Worm (Caenorhabditis elegans) whole organism, mixed stage, embryonic: ENCODE data around the gene nhr-251.

ENCODE experiments used
- M03D4.4 ChIP-seq: sonication (generic microtip); optimal IDR thresholded peaks from 2 replicates; lab custom pipeline; 2017; ENCODE audit warnings: mild to moderate bottlenecking, missing genetic modification characterization, missing compliant biosample characterization
- bed-3 ChIP-seq: fragments of 200-800 bp; sonication (Bioruptor generic); optimal IDR thresholded peaks from 3 replicates; lab custom pipeline; 2018; ENCODE audit warnings: mild to moderate bottlenecking, missing genetic modification characterization, moderate library complexity, missing compliant biosample characterization
- blmp-1 ChIP-seq: fragments of 150-350 bp; optimal IDR thresholded peaks from 2 replicates; lab custom pipeline; 2014; ENCODE audit warnings: missing biosample characterization, missing genetic modification characterization
- ceh-39 ChIP-seq: fragments of 150-350 bp; optimal IDR thresholded peaks from 2 replicates; lab custom pipeline; 2014; ENCODE audit warnings: missing biosample characterization, missing genetic modification characterization
- ceh-43 ChIP-seq: fragments of 200-800 bp; sonication (Bioruptor generic); optimal IDR thresholded peaks from 2 replicates; lab custom pipeline; 2018; ENCODE audit warnings: mild to moderate bottlenecking, missing genetic modification characterization, moderate library complexity, missing compliant biosample characterization
- ces-1 ChIP-seq: fragments of 150-350 bp; optimal IDR thresholded peaks from 2 replicates; lab custom pipeline; 2014; ENCODE audit warnings: missing biosample characterization, missing genetic modification reagents, missing genetic modification characterization
- cnd-1 ChIP-seq: fragments of 200-800 bp; sonication (Bioruptor generic); optimal IDR thresholded peaks from 2 replicates; lab custom pipeline; 2018; ENCODE audit warnings: mild to moderate bottlenecking, missing genetic modification characterization, missing compliant biosample characterization
- drap-1 ChIP-seq: fragments of 200-800 bp; sonication (Bioruptor generic); optimal IDR thresholded peaks from 3 replicates; lab custom pipeline; 2018; ENCODE audit warnings: mild to moderate bottlenecking, missing genetic modification characterization, missing compliant biosample characterization
- elt-1 ChIP-seq: sonication (generic microtip); optimal IDR thresholded peaks from 2 replicates; lab custom pipeline; 2017; ENCODE audit warnings: missing genetic modification characterization, mild to moderate bottlenecking, missing compliant biosample characterization, antibody characterized with exemption, moderate library complexity, borderline replicate concordance; ENCODE audit not compliant: insufficient read depth
- elt-3 ChIP-seq: fragments of 150-350 bp; optimal IDR thresholded peaks from 2 replicates; lab custom pipeline; 2014; ENCODE audit warnings: missing biosample characterization, missing genetic modification characterization
- ham-2 ChIP-seq: fragments of 200-800 bp; sonication (Bioruptor generic); optimal IDR thresholded peaks from 2 replicates; lab custom pipeline; 2018; ENCODE audit warnings: mild to moderate bottlenecking, missing genetic modification characterization, missing compliant biosample characterization
- hlh-1 ChIP-seq: fragments of 150-350 bp; optimal IDR thresholded peaks from 2 replicates; lab custom pipeline; 2014; ENCODE audit warnings: missing biosample characterization, missing genetic modification reagents, missing genetic modification characterization
- lin-13 ChIP-seq: fragments of 150-350 bp; optimal IDR thresholded peaks from 2 replicates; lab custom pipeline; 2014; ENCODE audit warnings: missing biosample characterization, missing genetic modification characterization
- lin-32 ChIP-seq: fragments of 200-800 bp; sonication (Bioruptor generic); optimal IDR thresholded peaks from 2 replicates; lab custom pipeline; 2018; ENCODE audit warnings: mild to moderate bottlenecking, missing genetic modification characterization, missing compliant biosample characterization
- lsy-2 ChIP-seq: fragments of 150-350 bp; optimal IDR thresholded peaks from 2 replicates; lab custom pipeline; 2014; ENCODE audit warnings: missing biosample characterization, missing genetic modification characterization
- mab-5 ChIP-seq: fragments of 150-350 bp; optimal IDR thresholded peaks from 2 replicates; lab custom pipeline; 2014; ENCODE audit warnings: missing biosample characterization, missing genetic modification characterization
- mep-1 ChIP-seq: fragments of 150-350 bp; optimal IDR thresholded peaks from 2 replicates; lab custom pipeline; 2017; ENCODE audit warnings: missing biosample characterization, missing genetic modification reagents, missing genetic modification characterization, inconsistent platforms
- mls-2 ChIP-seq: sonication (generic microtip); optimal IDR thresholded peaks from 2 replicates; lab custom pipeline; 2016; ENCODE audit warnings: mild to moderate bottlenecking, missing genetic modification characterization, moderate library complexity, missing compliant biosample characterization
- nhr-12 ChIP-seq: fragments of 150-350 bp; optimal IDR thresholded peaks from 2 replicates; lab custom pipeline; 2014; ENCODE audit warnings: missing biosample characterization, missing genetic modification characterization
- nhr-2 ChIP-seq: fragments of 150-350 bp; optimal IDR thresholded peaks from 2 replicates; lab custom pipeline; 2014; ENCODE audit warnings: missing biosample characterization, missing genetic modification characterization
- nhr-237 ChIP-seq: fragments of 150-350 bp; optimal IDR thresholded peaks from 2 replicates; lab custom pipeline; 2014; ENCODE audit warnings: missing biosample characterization, missing genetic modification characterization
- nhr-28 ChIP-seq: fragments of 150-350 bp; optimal IDR thresholded peaks from 2 replicates; lab custom pipeline; 2014; ENCODE audit warnings: missing biosample characterization, missing genetic modification characterization
- pha-4 ChIP-seq: fragments of 150-350 bp; optimal IDR thresholded peaks from 2 replicates; lab custom pipeline; 2018; ENCODE audit warnings: missing biosample characterization, missing genetic modification reagents, missing genetic modification characterization
- sem-2 ChIP-seq: fragments of 200-800 bp; sonication (Bioruptor generic); optimal IDR thresholded peaks from 2 replicates; lab custom pipeline; 2018; ENCODE audit warnings: mild to moderate bottlenecking, missing genetic modification characterization, missing compliant biosample characterization
- snpc-4 ChIP-seq: fragments of 150-350 bp; optimal IDR thresholded peaks from 2 replicates; lab custom pipeline; 2014; ENCODE audit warnings: missing biosample characterization, missing genetic modification characterization
- sptf-1 ChIP-seq: sonication (generic microtip); optimal IDR thresholded peaks from 2 replicates; lab custom pipeline; 2017; ENCODE audit warnings: mild to moderate bottlenecking, missing genetic modification characterization, moderate library complexity, missing compliant biosample characterization
- tbx-8 ChIP-seq: fragments of 200-800 bp; sonication (Bioruptor generic); optimal IDR thresholded peaks from 2 replicates; lab custom pipeline; 2018; ENCODE audit warnings: mild to moderate bottlenecking, missing genetic modification characterization, moderate library complexity, missing compliant biosample characterization
- unc-39 ChIP-seq: fragments of 150-350 bp; optimal IDR thresholded peaks from 2 replicates; lab custom pipeline; 2014; ENCODE audit warnings: missing biosample characterization, missing genetic modification characterization
- zip-8 ChIP-seq: fragments of 150-350 bp; optimal IDR thresholded peaks from 2 replicates; lab custom pipeline; 2014; ENCODE audit warnings: missing biosample characterization, missing genetic modification characterization
- ztf-11 ChIP-seq: fragments of 150-350 bp; optimal IDR thresholded peaks from 2 replicates; lab custom pipeline; 2014; ENCODE audit warnings: missing biosample characterization, missing genetic modification characterization

Gene nhr-251

ce11 chrV:585472-585871 lies 14.9 kb upstream of the nhr-251 start, which contains the start of gene K06H6.2:
K06H6.2 (plus strand) TSS chrV:585772.
- TF ChIP-seq lin-13 (tag; lab: Kevin White, UChicago) (no peak), elt-1 (tag; lab: Kevin White, UChicago) (peak; percentile 72), ztf-11 (tag; lab: Kevin White, UChicago) (no peak), sptf-1 (tag; lab: Kevin White, UChicago) (no peak)

ce11 chrV:587818-588217 lies 12.5 kb upstream of the nhr-251 start, which contains the start of gene K06H6.1:
K06H6.1 (plus strand) TSS chrV:588118.
- TF ChIP-seq cnd-1 (tag; lab: Kevin White, UChicago) (no peak), pha-4 (tag; lab: Kevin White, UChicago) (no peak), ces-1 (GFP tag; lab: Kevin White, UChicago) (no peak), ceh-43 (GFP tag; lab: Kevin White, UChicago) (no peak), ztf-11 (tag; lab: Kevin White, UChicago) (no peak), lin-32 (GFP tag; lab: Kevin White, UChicago) (no peak), M03D4.4 (tag; lab: Kevin White, UChicago) (no peak), hlh-1 (tag; lab: Kevin White, UChicago) (no peak), tbx-8 (GFP tag; lab: Kevin White, UChicago) (no peak), elt-3 (tag; lab: Kevin White, UChicago) (no peak), mls-2 (tag; lab: Kevin White, UChicago) (no peak), ceh-39 (no peak), lsy-2 (tag; lab: Kevin White, UChicago) (no peak), unc-39 (no peak), blmp-1 (tag; lab: Kevin White, UChicago) (no peak), nhr-237 (tag; lab: Kevin White, UChicago) (no peak), nhr-28 (no peak), mab-5 (tag; lab: Kevin White, UChicago) (no peak)

- TF ChIP-seq elt-3 (tag; lab: Kevin White, UChicago), result no peak
- no peak for TF ChIP-seq elt-1 (tag; lab: Kevin White, UChicago)
- no peak for TF ChIP-seq mab-5 (tag; lab: Kevin White, UChicago)
- TF ChIP-seq nhr-237 (tag; lab: Kevin White, UChicago), result no peak
- no peak for TF ChIP-seq ztf-11 (tag; lab: Kevin White, UChicago)
- TF ChIP-seq ces-1 (GFP tag; lab: Kevin White, UChicago), result no peak
- no peak for TF ChIP-seq snpc-4 (tag; lab: Kevin White, UChicago)
- TF ChIP-seq nhr-2 (tag; lab: Kevin White, UChicago), result no peak
- TF ChIP-seq lin-13 (tag; lab: Kevin White, UChicago), result no peak
- no peak for TF ChIP-seq zip-8 (tag; lab: Kevin White, UChicago)
- no peak for TF ChIP-seq mep-1
- no peak for TF ChIP-seq bed-3 (GFP tag; lab: Kevin White, UChicago)
- TF ChIP-seq lin-32 (GFP tag; lab: Kevin White, UChicago), result no peak
- TF ChIP-seq mls-2 (tag; lab: Kevin White, UChicago), result no peak
- TF ChIP-seq hlh-1 (tag; lab: Kevin White, UChicago), result no peak
- no peak for TF ChIP-seq blmp-1 (tag; lab: Kevin White, UChicago)
- TF ChIP-seq unc-39, result no peak
Measured at ce11 chrV:590182-590581, 10.1 kb upstream of the nhr-251 start, which contains the start of gene ZK488.6. ZK488.6 (plus strand) TSS chrV:590482.

ce11 chrV:592959-593358 lies 7.4 kb upstream of the nhr-251 start, which contains the start of gene ZK488.5:
ZK488.5 (plus strand) TSS chrV:593259.
- no peak for TF ChIP-seq snpc-4 (tag; lab: Kevin White, UChicago)
- no peak for TF ChIP-seq zip-8 (tag; lab: Kevin White, UChicago)
- TF ChIP-seq ham-2 (GFP tag; lab: Kevin White, UChicago), result no peak

ce11 chrV:596923-597322 lies 3.4 kb upstream of the nhr-251 start:
- no peak for TF ChIP-seq bed-3 (GFP tag; lab: Kevin White, UChicago)
- no peak for TF ChIP-seq tbx-8 (GFP tag; lab: Kevin White, UChicago)
- TF ChIP-seq mls-2 (tag; lab: Kevin White, UChicago), result no peak
- TF ChIP-seq ham-2 (GFP tag; lab: Kevin White, UChicago), result no peak
- TF ChIP-seq ceh-43 (GFP tag; lab: Kevin White, UChicago), result no peak
- TF ChIP-seq ceh-39, result no peak
- TF ChIP-seq nhr-12 (tag; lab: Kevin White, UChicago), result no peak
- no peak for TF ChIP-seq blmp-1 (tag; lab: Kevin White, UChicago)
- TF ChIP-seq elt-3 (tag; lab: Kevin White, UChicago), result no peak
- TF ChIP-seq lin-32 (GFP tag; lab: Kevin White, UChicago), result no peak
- TF ChIP-seq drap-1 (GFP tag; lab: Kevin White, UChicago), result no peak
- TF ChIP-seq sem-2 (GFP tag; lab: Kevin White, UChicago), result no peak
- TF ChIP-seq mep-1, result no peak
- no peak for TF ChIP-seq sptf-1 (tag; lab: Kevin White, UChicago)
- TF ChIP-seq nhr-28, result no peak
- no peak for TF ChIP-seq nhr-2 (tag; lab: Kevin White, UChicago)
- no peak for TF ChIP-seq M03D4.4 (tag; lab: Kevin White, UChicago)
- no peak for TF ChIP-seq lin-13 (tag; lab: Kevin White, UChicago)
- TF ChIP-seq unc-39, result no peak
